Worm (Caenorhabditis elegans) whole organism, young adult: Measurements from ENCODE around the gene T10D4.6.
"Not testable (repeated sequence)": the region's sequence is repeated elsewhere in the genome, so short reads cannot be mapped to it uniquely, and the experiment has no call there.

ENCODE experiments used
- B0019.2 ChIP-seq: fragments of 200-800 bp; sonication (Bioruptor generic); conservative IDR thresholded peaks from 2 replicates; pipeline ENCODE4 v1.3.6; 2022; ENCODE audit warnings: missing genetic modification reagents, missing genetic modification characterization, missing compliant biosample characterization
- B0261.1 ChIP-seq: sonication (generic microtip); optimal IDR thresholded peaks from 2 replicates; lab custom pipeline; 2016; ENCODE audit warnings: mild to moderate bottlenecking, missing genetic modification characterization, moderate library complexity, missing compliant biosample characterization
- C06A6.2 ChIP-seq: fragments of 200-800 bp; sonication (Bioruptor generic); conservative IDR thresholded peaks from 2 replicates; pipeline ENCODE4 v1.3.6; 2022; ENCODE audit warnings: missing genetic modification characterization, missing compliant biosample characterization
- C17E4.6 ChIP-seq: fragments of 200-800 bp; sonication (Bioruptor generic); IDR thresholded peaks from 2 replicates; pipeline ENCODE4 v1.3.6; 2022; ENCODE audit warnings: missing genetic modification reagents, missing genetic modification characterization, missing compliant biosample characterization
- F33H1.4 ChIP-seq: fragments of 200-800 bp; sonication (Bioruptor generic); IDR thresholded peaks from 2 replicates; pipeline ENCODE4 v1.3.6; 2022; ENCODE audit warnings: missing genetic modification reagents, missing genetic modification characterization, missing compliant biosample characterization
- F55B11.4 ChIP-seq: sonication (generic microtip); optimal IDR thresholded peaks from 2 replicates; lab custom pipeline; 2016; ENCODE audit warnings: missing compliant biosample characterization, missing genetic modification characterization, borderline replicate concordance; ENCODE audit not compliant: insufficient read depth
- K11D2.4 ChIP-seq: fragments of 200-800 bp; sonication (Bioruptor generic); IDR thresholded peaks from 2 replicates; pipeline ENCODE4 v1.3.6; 2022; ENCODE audit warnings: missing genetic modification reagents, missing genetic modification characterization, missing compliant biosample characterization
- Y95B8A.8 ChIP-seq: fragments of 200-800 bp; sonication (Bioruptor generic); IDR thresholded peaks from 2 replicates; pipeline ENCODE4 v1.3.6; 2022; ENCODE audit warnings: missing genetic modification reagents, missing genetic modification characterization, missing compliant biosample characterization
- ZK185.1 ChIP-seq: sonication (generic microtip); optimal IDR thresholded peaks from 2 replicates; lab custom pipeline; 2016; ENCODE audit warnings: mild to moderate bottlenecking, missing genetic modification characterization, missing compliant biosample characterization; ENCODE audit not compliant: poor library complexity, severe bottlenecking
- ama-1 ChIP-seq, 3 experiments: fragments of 150-350 bp in 1 of 3; sonication (generic microtip) in 2 of 3; optimal IDR thresholded peaks; 2 replicates each; lab custom pipeline; 2014 to 2018; ENCODE audit warnings: missing biosample characterization in 2 of 3, missing genetic modification characterization in 2 of 3, missing genetic modification reagents in 2 of 3
- aptf-3 ChIP-seq: fragments of 200-800 bp; sonication (Bioruptor generic); IDR thresholded peaks from 2 replicates; pipeline ENCODE4 v1.3.6; 2022; ENCODE audit warnings: missing genetic modification characterization, missing compliant biosample characterization
- athp-1 ChIP-seq: sonication (generic microtip); optimal IDR thresholded peaks from 2 replicates; lab custom pipeline; 2017; ENCODE audit warnings: mild to moderate bottlenecking, missing genetic modification characterization, missing compliant biosample characterization
- attf-5 ChIP-seq: fragments of 200-800 bp; sonication (Bioruptor generic); optimal IDR thresholded peaks from 2 replicates; lab custom pipeline; 2018; ENCODE audit warnings: mild to moderate bottlenecking, missing genetic modification characterization, missing compliant biosample characterization
- cebp-1 ChIP-seq, 2 experiments: fragments of 200-800 bp in 1 of 2; sonication (Bioruptor generic) in 1 of 2; sonication (generic microtip) in 1 of 2; IDR thresholded peaks in 1 of 2; optimal IDR thresholded peaks in 1 of 2; 2 replicates each; pipeline versions ENCODE4 v1.3.6 to Lab custom; 2017 to 2022; ENCODE audit warnings: missing compliant biosample characterization in 2 of 2, missing genetic modification characterization in 2 of 2, mild to moderate bottlenecking in 1 of 2, missing genetic modification reagents in 1 of 2, moderate library complexity in 1 of 2
- ceh-100 ChIP-seq: fragments of 200-800 bp; sonication (Bioruptor generic); IDR thresholded peaks from 2 replicates; pipeline ENCODE4 v1.3.6; 2022; ENCODE audit warnings: missing genetic modification reagents, missing genetic modification characterization, missing compliant biosample characterization
- ceh-58 ChIP-seq: fragments of 200-800 bp; sonication (Bioruptor generic); IDR thresholded peaks from 2 replicates; pipeline ENCODE4 v1.3.6; 2022; ENCODE audit warnings: missing genetic modification characterization, missing compliant biosample characterization
- ceh-79 ChIP-seq: sonication (generic microtip); optimal IDR thresholded peaks from 2 replicates; lab custom pipeline; 2017; ENCODE audit warnings: mild to moderate bottlenecking, missing genetic modification characterization, missing compliant biosample characterization
- egl-44 ChIP-seq: fragments of 200-800 bp; sonication (Bioruptor generic); IDR thresholded peaks from 2 replicates; pipeline ENCODE4 v1.3.6; 2022; ENCODE audit warnings: missing genetic modification reagents, missing genetic modification characterization, missing compliant biosample characterization
- egrh-3 ChIP-seq: fragments of 200-800 bp; sonication (Bioruptor generic); IDR thresholded peaks from 2 replicates; pipeline ENCODE4 v1.3.6; 2022; ENCODE audit warnings: missing genetic modification reagents, missing genetic modification characterization, missing compliant biosample characterization
- fkh-3 ChIP-seq: sonication (generic microtip); optimal IDR thresholded peaks from 2 replicates; lab custom pipeline; 2016; ENCODE audit warnings: mild to moderate bottlenecking, missing genetic modification characterization, missing compliant biosample characterization
- hmg-1.2 ChIP-seq: fragments of 200-800 bp; sonication (Bioruptor generic); IDR thresholded peaks from 2 replicates; pipeline ENCODE4 v1.3.6; 2022; ENCODE audit warnings: missing genetic modification reagents, missing genetic modification characterization, missing compliant biosample characterization
- hsf-1 ChIP-seq: fragments of 200-800 bp; sonication (Bioruptor generic); IDR thresholded peaks from 2 replicates; pipeline ENCODE4 v1.3.6; 2022; ENCODE audit warnings: missing genetic modification reagents, missing genetic modification characterization, missing compliant biosample characterization
- lin-40 ChIP-seq: sonication (generic microtip); optimal IDR thresholded peaks from 2 replicates; lab custom pipeline; 2016; ENCODE audit warnings: missing genetic modification characterization, mild to moderate bottlenecking, missing compliant biosample characterization, missing genotype, missing genetic modification reagents
- lin-54 ChIP-seq: fragments of 200-800 bp; sonication (Bioruptor generic); optimal IDR thresholded peaks from 2 replicates; lab custom pipeline; 2018; ENCODE audit warnings: mild to moderate bottlenecking, missing genetic modification characterization, missing compliant biosample characterization
- lsl-1 ChIP-seq: fragments of 200-800 bp; sonication (Bioruptor generic); optimal IDR thresholded peaks from 2 replicates; lab custom pipeline; 2018; ENCODE audit warnings: mild to moderate bottlenecking, missing genetic modification characterization, moderate library complexity, missing compliant biosample characterization
- madf-3 ChIP-seq: fragments of 200-800 bp; sonication (Bioruptor generic); IDR thresholded peaks from 2 replicates; pipeline ENCODE4 v1.3.6; 2022; ENCODE audit warnings: missing genetic modification reagents, missing genetic modification characterization, missing compliant biosample characterization
- mes-4 ChIP-seq: sonication (generic microtip); optimal IDR thresholded peaks from 2 replicates; lab custom pipeline; 2016; ENCODE audit warnings: missing genotype, missing genetic modification characterization, missing compliant biosample characterization
- mxl-1 ChIP-seq: sonication (generic microtip); optimal IDR thresholded peaks from 2 replicates; lab custom pipeline; 2016; ENCODE audit warnings: missing genetic modification characterization, missing compliant biosample characterization
- nhr-120 ChIP-seq: fragments of 200-800 bp; sonication (Bioruptor generic); IDR thresholded peaks from 2 replicates; pipeline ENCODE4 v1.3.6; 2022; ENCODE audit warnings: missing genetic modification characterization, missing compliant biosample characterization
- nhr-27 ChIP-seq: fragments of 200-800 bp; sonication (Bioruptor generic); optimal IDR thresholded peaks from 2 replicates; lab custom pipeline; 2018; ENCODE audit warnings: mild to moderate bottlenecking, missing genetic modification characterization, moderate library complexity, missing compliant biosample characterization
- pbrm-1 ChIP-seq: fragments of 200-800 bp; sonication (Bioruptor generic); IDR thresholded peaks from 2 replicates; pipeline ENCODE4 v1.3.6; 2022; ENCODE audit warnings: missing genetic modification reagents, missing genetic modification characterization, missing compliant biosample characterization
- rec-8 ChIP-seq, 2 experiments: sonication (generic microtip); optimal IDR thresholded peaks; 2 replicates each; lab custom pipeline; 2016; ENCODE audit warnings: mild to moderate bottlenecking in 2 of 2, missing genetic modification characterization in 2 of 2, missing genetic modification reagents in 2 of 2, missing genotype in 2 of 2, missing biosample characterization in 1 of 2, missing compliant biosample characterization in 1 of 2, moderate library complexity in 1 of 2
- sea-2 ChIP-seq: fragments of 200-800 bp; sonication (Bioruptor generic); IDR thresholded peaks from 2 replicates; pipeline ENCODE4 v1.3.6; 2022; ENCODE audit warnings: missing genetic modification characterization, missing compliant biosample characterization
- sptf-2 ChIP-seq: fragments of 200-800 bp; sonication (Bioruptor generic); optimal IDR thresholded peaks from 2 replicates; lab custom pipeline; 2018; ENCODE audit warnings: mild to moderate bottlenecking, missing genetic modification characterization, missing compliant biosample characterization
- tbp1 ChIP-seq: fragments of 200-800 bp; sonication (Bioruptor generic); optimal IDR thresholded peaks from 2 replicates; lab custom pipeline; 2018; ENCODE audit warnings: mild to moderate bottlenecking, missing genetic modification characterization, missing compliant biosample characterization
- tlf-1 ChIP-seq: fragments of 200-800 bp; sonication (Bioruptor generic); optimal IDR thresholded peaks from 2 replicates; lab custom pipeline; 2018; ENCODE audit warnings: mild to moderate bottlenecking, missing genetic modification characterization, missing compliant biosample characterization
- zim-3 ChIP-seq: sonication (generic microtip); optimal IDR thresholded peaks from 2 replicates; lab custom pipeline; 2017; ENCODE audit warnings: mild to moderate bottlenecking, missing genetic modification characterization, moderate library complexity, missing compliant biosample characterization
- ztf-22 ChIP-seq: fragments of 200-800 bp; sonication (Bioruptor generic); optimal IDR thresholded peaks from 2 replicates; lab custom pipeline; 2018; ENCODE audit warnings: mild to moderate bottlenecking, missing genetic modification characterization, moderate library complexity, missing compliant biosample characterization
- ztf-26 ChIP-seq: sonication (generic microtip); optimal IDR thresholded peaks from 2 replicates; lab custom pipeline; 2017; ENCODE audit warnings: missing genetic modification characterization, missing compliant biosample characterization
- ztf-3 ChIP-seq: fragments of 200-800 bp; sonication (Bioruptor generic); optimal IDR thresholded peaks from 2 replicates; lab custom pipeline; 2018; ENCODE audit warnings: mild to moderate bottlenecking, missing genetic modification characterization, missing compliant biosample characterization

T10D4.6 gene

ce11 chrII:3126741-3127140, 7.6 kb downstream of the T10D4.6 start, which contains the start of gene ins-31:
TSS of gene ins-31 (plus strand) at chrII:3127041.
- not testable (repeated sequence) for TF ChIP-seq ztf-26 (tag; lab: Kevin White, UChicago); egl-44; ztf-3 (GFP tag; lab: Kevin White, UChicago)

- TF ChIP-seq Y95B8A.8 (GFP tag; lab: Robert Waterston, UW) (no peak), fkh-3 (tag; lab: Kevin White, UChicago) (no peak), ama-1 (optimal IDR thresholded peaks at IDR 0.05; lab: Kevin White, UChicago) (no peak), ama-1 (GFP tag; optimal IDR thresholded peaks at IDR 0.05; lab: Kevin White, UChicago) (no peak), ceh-58 (no peak), B0261.1 (no peak), egrh-3 (GFP tag; lab: Robert Waterston, UW) (no peak), F55B11.4 (tag; lab: Kevin White, UChicago) (no peak), mxl-1 (no peak), cebp-1 (GFP tag; IDR thresholded peaks at IDR 0.05; lab: Robert Waterston, UW) (no peak), cebp-1 (tag; optimal IDR thresholded peaks at IDR 0.05; lab: Kevin White, UChicago) (peak; percentile 78), nhr-27 (tag; lab: Kevin White, UChicago) (no peak), hmg-1.2 (GFP tag; lab: Robert Waterston, UW) (peak; percentile 96), lin-54 (no peak), B0019.2 (GFP tag; lab: Robert Waterston, UW) (no peak), egl-44 (no peak), ZK185.1 (no peak), attf-5 (GFP tag; lab: Kevin White, UChicago) (peak; percentile 35), madf-3 (GFP tag; lab: Robert Waterston, UW) (no peak), mes-4 (tag; lab: Kevin White, UChicago) (no peak), tlf-1 (GFP tag; lab: Kevin White, UChicago) (no peak)
Measured at ce11 chrII:3129007-3129406, 9.9 kb downstream of the T10D4.6 start, which contains the start of gene chil-24. TSS of gene chil-24 (plus strand) at chrII:3129162.

- TF ChIP-seq F33H1.4 (GFP tag; lab: Robert Waterston, UW) = no peak
- no peak for TF ChIP-seq lin-40 (tag; lab: Kevin White, UChicago)
- TF ChIP-seq, all 124 proteins: peak for 0
Measured at ce11 chrII:3135293-3135692, 16.2 kb downstream of the T10D4.6 start.

- TF ChIP-seq attf-5 (GFP tag; lab: Kevin White, UChicago) = no peak
- no peak for TF ChIP-seq ztf-22 (GFP tag; lab: Kevin White, UChicago)
- TF ChIP-seq hsf-1 (GFP tag; lab: Robert Waterston, UW) = no peak
- TF ChIP-seq tbp1 = no peak
- no peak for TF ChIP-seq C06A6.2 (GFP tag; lab: Robert Waterston, UW)
- TF ChIP-seq ceh-79 (tag; lab: Kevin White, UChicago) = no peak
- TF ChIP-seq pbrm-1 = no peak
- TF ChIP-seq athp-1 = no peak
- no peak for TF ChIP-seq zim-3 (tag; lab: Kevin White, UChicago)
- no peak for TF ChIP-seq sptf-2 (GFP tag; lab: Kevin White, UChicago)
- no peak for TF ChIP-seq K11D2.4 (GFP tag; lab: Robert Waterston, UW)
- TF ChIP-seq Y95B8A.8 (GFP tag; lab: Robert Waterston, UW) = no peak
- TF ChIP-seq aptf-3 = no peak
- no peak for TF ChIP-seq nhr-120 (GFP tag; lab: Robert Waterston, UW)
- no peak for TF ChIP-seq C17E4.6 (GFP tag; lab: Robert Waterston, UW)
- TF ChIP-seq sea-2 (GFP tag; lab: Robert Waterston, UW) = no peak
- no peak for TF ChIP-seq ceh-100 (GFP tag; lab: Robert Waterston, UW)
- TF ChIP-seq lsl-1 (GFP tag; lab: Kevin White, UChicago) = no peak
- no peak for TF ChIP-seq cebp-1 (GFP tag; IDR thresholded peaks at IDR 0.05; lab: Robert Waterston, UW)
- TF ChIP-seq cebp-1 (tag; optimal IDR thresholded peaks at IDR 0.05; lab: Kevin White, UChicago) = no peak
- TF ChIP-seq rec-8 (tag; optimal IDR thresholded peaks at IDR 0.05; lab: Kevin White, UChicago) = no peak
Measured at ce11 chrII:3137804-3138203, 18.7 kb downstream of the T10D4.6 start, which contains the start of gene sri-54. TSS of gene sri-54 (minus strand) at chrII:3137904.
